Worm (Caenorhabditis elegans): ENCODE data around the gene ccdc-47.

ccdc-47 gene

DNA sequence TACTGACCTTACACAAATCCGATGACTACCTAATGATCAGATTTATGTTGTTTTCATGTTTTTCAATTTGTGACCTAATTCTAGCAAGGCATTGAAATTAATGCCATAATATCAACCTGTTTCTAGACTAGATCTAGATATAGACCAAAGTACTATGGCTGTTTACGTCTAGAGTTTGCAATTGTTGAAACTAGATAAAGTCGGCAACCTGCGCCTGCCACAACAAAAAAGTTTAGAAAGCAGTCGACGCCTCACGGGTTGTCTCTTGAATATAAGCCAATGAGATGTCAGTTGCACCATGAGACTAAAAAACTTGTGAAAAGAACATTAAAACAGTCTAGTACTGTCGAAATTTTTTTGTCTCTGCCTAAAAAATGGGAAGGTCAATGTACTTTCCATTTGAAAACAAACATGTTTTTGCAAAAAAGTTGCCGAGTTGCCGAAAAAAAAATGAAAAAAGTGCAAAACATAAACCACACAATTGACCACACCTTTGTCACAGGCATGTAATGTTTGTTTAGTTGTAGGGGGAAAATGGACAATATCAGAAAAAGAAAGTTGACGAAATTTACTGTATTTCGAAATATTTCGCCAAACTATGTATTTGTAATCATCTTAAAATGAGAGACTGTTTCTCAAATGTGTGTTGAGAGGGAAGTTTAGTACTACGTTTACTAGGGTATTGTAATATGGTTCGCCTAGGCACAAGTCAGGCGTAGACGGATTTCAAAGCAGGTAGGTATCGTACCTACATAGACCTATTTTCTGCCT lies 37.6 kb upstream of the ccdc-47 start:
- TF ChIP-seq snpc-4 (tag; optimal IDR thresholded peaks at IDR 0.05) (peak; percentile 16), nhr-129 (tag; optimal IDR thresholded peaks at IDR 0.05) (peak; percentile 55), ZK546.5 (tag; optimal IDR thresholded peaks at IDR 0.05) (no peak), elt-3 (tag; optimal IDR thresholded peaks at IDR 0.05) (no peak)

DNA sequence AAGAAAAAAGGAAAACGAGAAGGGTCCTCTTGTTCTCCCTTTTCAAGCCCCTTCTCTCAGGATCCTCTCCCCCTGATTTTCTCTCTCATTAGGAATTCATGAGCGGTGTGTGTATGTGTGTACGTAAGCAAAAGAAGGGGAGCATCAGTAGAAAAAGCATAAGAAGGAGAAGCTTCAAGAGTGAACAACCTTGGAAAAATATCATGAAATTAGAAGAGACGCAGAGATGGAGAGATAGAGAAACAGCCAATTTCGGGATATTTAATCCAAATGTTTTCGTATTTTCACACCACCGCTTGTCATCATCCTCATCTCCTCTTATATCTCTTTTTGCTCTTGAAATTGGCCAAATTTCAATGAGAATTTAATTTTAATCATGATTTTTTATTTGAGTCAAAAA lies 33.6 kb upstream of the ccdc-47 start:
- TF ChIP-seq nhr-6 (tag; optimal IDR thresholded peaks at IDR 0.05) (no peak), ztf-1 (GFP tag; conservative IDR thresholded peaks at IDR 0.05) (no peak), unc-55 (GFP tag; optimal IDR thresholded peaks at IDR 0.05) (peak; percentile 16), ZK546.5 (tag; optimal IDR thresholded peaks at IDR 0.05) (no peak), C34F6.9 (tag; optimal IDR thresholded peaks at IDR 0.05) (peak; percentile 41)

- peak; percentile 9 for TF ChIP-seq sma-3 (GFP tag; optimal IDR thresholded peaks at IDR 0.05)
- peak; percentile 53 for TF ChIP-seq F13H6.1 (tag; optimal IDR thresholded peaks at IDR 0.05)
- no peak for TF ChIP-seq alr-1 (tag; optimal IDR thresholded peaks at IDR 0.05)
- TF ChIP-seq sma-9 (GFP tag; optimal IDR thresholded peaks at IDR 0.05), result peak; percentile 44
- no peak for TF ChIP-seq sma-9 (tag; optimal IDR thresholded peaks at IDR 0.05)
- peak; percentile 77 for TF ChIP-seq fos-1 (tag; optimal IDR thresholded peaks at IDR 0.05)
- TF ChIP-seq crh-2 (tag; optimal IDR thresholded peaks at IDR 0.05), result peak; percentile 36
- peak in 1 of 2 experiments; percentile 23 for TF ChIP-seq lsy-2 (tag; optimal IDR thresholded peaks at IDR 0.05)
- TF ChIP-seq unc-62 (GFP tag; optimal IDR thresholded peaks at IDR 0.05), result no peak
- TF ChIP-seq gmeb-1 (tag; optimal IDR thresholded peaks at IDR 0.05), result peak; percentile 29
Measured at ce11 chrIII:3887586-3887985, 29.2 kb upstream of the ccdc-47 start.

- TF ChIP-seq elt-3 (tag; optimal IDR thresholded peaks at IDR 0.05) (no peak), Y55F3AM.14 (GFP tag; optimal IDR thresholded peaks at IDR 0.05) (no peak), skn-1 (tag; optimal IDR thresholded peaks at IDR 0.05) (no peak), fos-1 (tag; optimal IDR thresholded peaks at IDR 0.05) (no peak), lin-11 (tag; optimal IDR thresholded peaks at IDR 0.05) (no peak), nhr-77 (tag; optimal IDR thresholded peaks at IDR 0.05) (no peak), peb-1 (tag; optimal IDR thresholded peaks at IDR 0.05) (no peak), sma-9 (GFP tag; optimal IDR thresholded peaks at IDR 0.05) (no peak), sma-9 (tag; optimal IDR thresholded peaks at IDR 0.05) (no peak), snpc-4 (tag; optimal IDR thresholded peaks at IDR 0.05) (no peak), R02D3.7 (tag; optimal IDR thresholded peaks at IDR 0.05) (no peak), nhr-10 (tag; optimal IDR thresholded peaks at IDR 0.05) (no peak), nhr-21 (tag; optimal IDR thresholded peaks at IDR 0.05) (no peak), nhr-6 (tag; optimal IDR thresholded peaks at IDR 0.05) (no peak), unc-55 (GFP tag; optimal IDR thresholded peaks at IDR 0.05) (no peak), lsy-2 (tag; optimal IDR thresholded peaks at IDR 0.05) (no peak), ceh-16 (tag; optimal IDR thresholded peaks at IDR 0.05) (no peak)
Measured at ce11 chrIII:3889896-3890295, 26.9 kb upstream of the ccdc-47 start.

DNA sequence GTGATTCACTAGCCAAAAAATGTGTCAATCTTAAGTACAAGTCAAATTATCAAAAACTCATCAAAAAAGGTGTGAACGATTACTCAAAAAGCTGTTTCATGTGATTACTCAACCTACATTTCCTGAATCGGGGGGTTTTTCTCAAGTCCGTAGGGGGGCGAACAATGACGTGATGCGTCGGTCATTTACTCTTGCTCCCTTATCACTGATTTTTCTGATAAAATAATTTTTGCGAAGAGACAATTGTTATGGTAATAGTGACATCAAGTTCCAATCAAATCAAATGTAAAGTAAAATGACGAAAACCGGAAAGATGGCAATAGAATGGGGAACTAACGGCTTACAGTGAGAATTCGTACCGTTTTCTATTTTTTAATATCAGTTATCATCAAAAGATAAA lies 22.8 kb upstream of the ccdc-47 start:
- TF ChIP-seq lin-39 (tag; optimal IDR thresholded peaks at IDR 0.05) (no peak), fos-1 (tag; optimal IDR thresholded peaks at IDR 0.05) (peak; percentile 84)

- TF ChIP-seq gmeb-1 (tag; optimal IDR thresholded peaks at IDR 0.05) (no peak), nhr-11 (tag; optimal IDR thresholded peaks at IDR 0.05) (no peak), lin-11 (tag; optimal IDR thresholded peaks at IDR 0.05) (no peak), ztf-4 (tag; optimal IDR thresholded peaks at IDR 0.05) (no peak), ceh-82 (tag; optimal IDR thresholded peaks at IDR 0.05) (no peak), snpc-4 (tag; optimal IDR thresholded peaks at IDR 0.05) (no peak), mbf-1 (tag; optimal IDR thresholded peaks at IDR 0.05) (no peak), nhr-129 (tag; optimal IDR thresholded peaks at IDR 0.05) (no peak), skn-1 (tag; optimal IDR thresholded peaks at IDR 0.05) (no peak), ztf-1 (GFP tag; conservative IDR thresholded peaks at IDR 0.05) (no peak), nhr-237 (tag; optimal IDR thresholded peaks at IDR 0.05) (no peak), mdl-1 (tag; optimal IDR thresholded peaks at IDR 0.05) (no peak), crh-2 (tag; optimal IDR thresholded peaks at IDR 0.05) (no peak), ZK546.5 (tag; optimal IDR thresholded peaks at IDR 0.05) (no peak), nhr-6 (tag; optimal IDR thresholded peaks at IDR 0.05) (no peak), mab-5 (tag; optimal IDR thresholded peaks at IDR 0.05) (no peak), egl-27 (tag; optimal IDR thresholded peaks at IDR 0.05) (no peak), R02D3.7 (tag; optimal IDR thresholded peaks at IDR 0.05) (no peak)
Measured at ce11 chrIII:3898354-3898753, 18.4 kb upstream of the ccdc-47 start.
